Fruit fly (Drosophila melanogaster) whole organism, embryonic: ENCODE measurements around the gene sti.

Experiments used
- Abd-B ChIP-seq: fragments of 200-800 bp; sonication (Bioruptor generic); optimal IDR thresholded peaks from 2 replicates; lab custom pipeline; 2018; ENCODE audit warnings: missing biosample characterization, mild to moderate bottlenecking, missing genetic modification characterization, moderate library complexity
- BEAF-32 ChIP-seq: fragments of 200-800 bp; sonication (Bioruptor generic); optimal IDR thresholded peaks from 3 replicates; lab custom pipeline; 2017; ENCODE audit warnings: missing biosample characterization, missing genetic modification characterization, mild to moderate bottlenecking, moderate library complexity, missing genetic modification reagents
- CG11696 ChIP-seq: fragments of 200-800 bp; sonication (Bioruptor generic); IDR thresholded peaks from 2 replicates; pipeline ENCODE4 v1.3.6; 2022; ENCODE audit warnings: missing biosample characterization, missing genetic modification characterization
- CG12299 ChIP-seq: fragments of 200-800 bp; sonication (Bioruptor generic); optimal IDR thresholded peaks from 2 replicates; lab custom pipeline; 2018; ENCODE audit warnings: missing biosample characterization, mild to moderate bottlenecking, missing genetic modification characterization
- CG14667 ChIP-seq: fragments of 200-800 bp; sonication (Bioruptor generic); IDR thresholded peaks from 2 replicates; pipeline ENCODE4 v1.3.6; 2022; ENCODE audit warnings: missing biosample characterization, missing genetic modification characterization
- CG14710 ChIP-seq: fragments of 200-800 bp; sonication (Bioruptor generic); optimal IDR thresholded peaks from 3 replicates; lab custom pipeline; 2019; ENCODE audit warnings: missing biosample characterization, mild to moderate bottlenecking, missing genetic modification characterization, moderate library complexity
- CG15514 ChIP-seq: fragments of 200-800 bp; sonication (Bioruptor generic); optimal IDR thresholded peaks from 3 replicates; lab custom pipeline; 2017; ENCODE audit warnings: missing biosample characterization, missing genetic modification characterization, mild to moderate bottlenecking, moderate library complexity, missing genetic modification reagents
- CG1603 ChIP-seq: fragments of 200-800 bp; sonication (Bioruptor generic); optimal IDR thresholded peaks from 2 replicates; lab custom pipeline; 2019; ENCODE audit warnings: missing biosample characterization, mild to moderate bottlenecking, missing genetic modification characterization, moderate library complexity
- CG17361 ChIP-seq: fragments of 200-800 bp; sonication (Bioruptor generic); IDR thresholded peaks from 3 replicates; pipeline ENCODE4 v1.3.6; 2022; ENCODE audit warnings: missing biosample characterization, missing genetic modification characterization
- CG17802 ChIP-seq: fragments of 200-800 bp; sonication (Bioruptor generic); optimal IDR thresholded peaks from 2 replicates; lab custom pipeline; 2018; ENCODE audit warnings: missing biosample characterization, mild to moderate bottlenecking, missing genetic modification characterization, moderate library complexity
- CG2116 ChIP-seq: fragments of 200-800 bp; sonication (Bioruptor generic); optimal IDR thresholded peaks from 3 replicates; lab custom pipeline; 2018; ENCODE audit warnings: missing biosample characterization, mild to moderate bottlenecking, missing genetic modification characterization
- CG2202 ChIP-seq: fragments of 200-800 bp; sonication (Bioruptor generic); optimal IDR thresholded peaks from 2 replicates; lab custom pipeline; 2018; ENCODE audit warnings: missing biosample characterization, mild to moderate bottlenecking, missing genetic modification characterization
- CG2678 ChIP-seq: fragments of 200-800 bp; sonication (Bioruptor generic); optimal IDR thresholded peaks from 3 replicates; lab custom pipeline; 2019; ENCODE audit warnings: missing biosample characterization, mild to moderate bottlenecking, missing genetic modification characterization, moderate library complexity
- CG30431 ChIP-seq: fragments of 200-800 bp; sonication (Bioruptor generic); optimal IDR thresholded peaks from 2 replicates; lab custom pipeline; 2017; ENCODE audit warnings: missing biosample characterization, missing genetic modification characterization
- CG32532 ChIP-seq: fragments of 200-800 bp; sonication (Bioruptor generic); IDR thresholded peaks from 2 replicates; pipeline ENCODE4 v1.3.6; 2022; ENCODE audit warnings: missing biosample characterization, missing genetic modification characterization
- CG34224 ChIP-seq: fragments of 200-800 bp; sonication (Bioruptor generic); IDR thresholded peaks from 3 replicates; pipeline ENCODE4 v1.3.6; 2022; ENCODE audit warnings: missing biosample characterization, missing genetic modification characterization; ENCODE audit not compliant: partially characterized antibody
- CG34422 ChIP-seq: fragments of 200-800 bp; sonication (Bioruptor generic); IDR thresholded peaks from 3 replicates; pipeline ENCODE4 v1.3.6; 2022; ENCODE audit warnings: missing biosample characterization, missing genetic modification characterization
- CG3847 ChIP-seq: fragments of 200-800 bp; sonication (Bioruptor generic); IDR thresholded peaks from 2 replicates; pipeline ENCODE4 v1.3.6; 2022; ENCODE audit warnings: missing biosample characterization, missing genetic modification characterization
- CHES-1-like ChIP-seq: fragments of 200-800 bp; sonication (Bioruptor generic); optimal IDR thresholded peaks from 2 replicates; lab custom pipeline; 2016; ENCODE audit warnings: missing biosample characterization, missing genetic modification characterization
- CTCF ChIP-seq: fragments of 200-800 bp; sonication (Bioruptor generic); optimal IDR thresholded peaks from 2 replicates; lab custom pipeline; 2017; ENCODE audit warnings: missing biosample characterization, mild to moderate bottlenecking, missing genetic modification characterization, moderate library complexity
- Camta ChIP-seq: fragments of 200-800 bp; sonication (Bioruptor generic); optimal IDR thresholded peaks from 2 replicates; lab custom pipeline; 2016; ENCODE audit warnings: missing biosample characterization, missing genetic modification characterization
- CoRest ChIP-seq: fragments of 200-800 bp; sonication (Bioruptor generic); optimal IDR thresholded peaks from 3 replicates; lab custom pipeline; 2018; ENCODE audit warnings: missing biosample characterization, mild to moderate bottlenecking, missing genetic modification characterization, moderate library complexity
- Dp ChIP-seq: fragments of 200-800 bp; sonication (Bioruptor generic); optimal IDR thresholded peaks from 2 replicates; lab custom pipeline; 2018; ENCODE audit warnings: missing biosample characterization, mild to moderate bottlenecking, missing genetic modification characterization, moderate library complexity
- E2f2 ChIP-seq: fragments of 200-800 bp; sonication (Bioruptor generic); IDR thresholded peaks from 2 replicates; pipeline ENCODE4 v1.3.6; 2022; ENCODE audit warnings: missing biosample characterization, missing genetic modification characterization
- ERR ChIP-seq: fragments of 200-800 bp; sonication (Bioruptor generic); optimal IDR thresholded peaks from 2 replicates; lab custom pipeline; 2016; ENCODE audit warnings: missing biosample characterization, missing genetic modification characterization
- Ets65A ChIP-seq: fragments of 200-800 bp; sonication (Bioruptor generic); peaks from one replicate; lab custom pipeline; 2016; ENCODE audit warnings: missing biosample characterization, missing genetic modification characterization
- MBD-R2 ChIP-seq: fragments of 200-800 bp; sonication (Bioruptor generic); IDR thresholded peaks from 2 replicates; pipeline ENCODE4 v1.3.6; 2022; ENCODE audit warnings: missing biosample characterization, missing genetic modification characterization
- Oli ChIP-seq: fragments of 200-800 bp; sonication (Bioruptor generic); optimal IDR thresholded peaks from 2 replicates; lab custom pipeline; 2018; ENCODE audit warnings: missing biosample characterization, mild to moderate bottlenecking, missing genetic modification characterization, moderate library complexity
- Scr ChIP-seq: fragments of 200-800 bp; sonication (Bioruptor generic); IDR thresholded peaks from 2 replicates; pipeline ENCODE4 v1.3.6; 2022; ENCODE audit warnings: missing biosample characterization, missing genetic modification characterization; ENCODE audit not compliant: partially characterized antibody
- Sin3A ChIP-seq: fragments of >200 bp; optimal IDR thresholded peaks from 2 replicates; lab custom pipeline; 2018
- Ssrp ChIP-seq: fragments of 200-800 bp; sonication (Bioruptor generic); optimal IDR thresholded peaks from 2 replicates; lab custom pipeline; 2018; ENCODE audit warnings: missing biosample characterization, mild to moderate bottlenecking, missing genetic modification characterization, moderate library complexity
- YL-1 ChIP-seq: fragments of 200-800 bp; sonication (Bioruptor generic); optimal IDR thresholded peaks from 3 replicates; lab custom pipeline; 2017; ENCODE audit warnings: missing biosample characterization, mild to moderate bottlenecking, missing genetic modification characterization
- amos ChIP-seq: fragments of 200-800 bp; sonication (Bioruptor generic); IDR thresholded peaks from 2 replicates; pipeline ENCODE4 v1.3.6; 2022; ENCODE audit warnings: missing biosample characterization, missing genetic modification characterization; ENCODE audit not compliant: partially characterized antibody
- caup ChIP-seq: fragments of 200-800 bp; sonication (Bioruptor generic); optimal IDR thresholded peaks from 3 replicates; lab custom pipeline; 2017; ENCODE audit warnings: missing biosample characterization, mild to moderate bottlenecking, missing genetic modification characterization, moderate library complexity; ENCODE audit not compliant: severe bottlenecking
- chif ChIP-seq, 2 experiments: fragments of 200-800 bp; sonication (Bioruptor generic); optimal IDR thresholded peaks; 3 replicates each; lab custom pipeline; 2016; ENCODE audit warnings: missing biosample characterization in 2 of 2, missing genetic modification characterization in 2 of 2
- ci ChIP-seq: fragments of 200-800 bp; sonication (Bioruptor generic); IDR thresholded peaks from 3 replicates; pipeline ENCODE4 v1.3.6; 2022; ENCODE audit warnings: missing biosample characterization, missing genetic modification characterization
- ems ChIP-seq: fragments of 200-800 bp; sonication (Bioruptor generic); optimal IDR thresholded peaks from 3 replicates; lab custom pipeline; 2016; ENCODE audit warnings: missing biosample characterization, missing genetic modification characterization
- ewg ChIP-seq: fragments of 200-800 bp; sonication (Bioruptor generic); optimal IDR thresholded peaks from 3 replicates; lab custom pipeline; 2017; ENCODE audit warnings: mild to moderate bottlenecking, missing biosample characterization, missing genetic modification reagents, missing genetic modification characterization
- gfzf ChIP-seq: fragments of 200-800 bp; sonication (Bioruptor generic); optimal IDR thresholded peaks from 2 replicates; lab custom pipeline; 2016; ENCODE audit warnings: missing biosample characterization, mild to moderate bottlenecking, missing genetic modification characterization, moderate library complexity
- grau ChIP-seq: fragments of 200-800 bp; optimal IDR thresholded peaks from 3 replicates; lab custom pipeline; 2019; ENCODE audit warnings: missing biosample characterization, mild to moderate bottlenecking, missing genetic modification characterization, moderate library complexity
- hb ChIP-seq: fragments of 200-800 bp; sonication (Bioruptor generic); IDR thresholded peaks from 3 replicates; pipeline ENCODE4 v1.3.6; 2022; ENCODE audit warnings: missing biosample characterization, missing genetic modification characterization; ENCODE audit not compliant: partially characterized antibody
- mam ChIP-seq: fragments of 200-800 bp; sonication (Bioruptor generic); optimal IDR thresholded peaks from 3 replicates; lab custom pipeline; 2016; ENCODE audit warnings: missing biosample characterization, missing genetic modification characterization
- nmo ChIP-seq: fragments of 200-800 bp; sonication (Bioruptor generic); optimal IDR thresholded peaks from 2 replicates; lab custom pipeline; 2018; ENCODE audit warnings: missing biosample characterization, mild to moderate bottlenecking, missing genetic modification characterization, moderate library complexity
- phol ChIP-seq: fragments of 200-800 bp; sonication (Bioruptor generic); optimal IDR thresholded peaks from 3 replicates; lab custom pipeline; 2018; ENCODE audit warnings: missing biosample characterization, mild to moderate bottlenecking, missing genetic modification characterization, moderate library complexity
- pzg ChIP-seq: fragments of 200-800 bp; sonication (Bioruptor generic); optimal IDR thresholded peaks from 3 replicates; lab custom pipeline; 2018; ENCODE audit warnings: missing biosample characterization, mild to moderate bottlenecking, missing genetic modification characterization, moderate library complexity
- scrt ChIP-seq: fragments of 200-800 bp; sonication (Bioruptor generic); optimal IDR thresholded peaks from 2 replicates; lab custom pipeline; 2018; ENCODE audit warnings: missing biosample characterization, mild to moderate bottlenecking, missing genetic modification characterization, moderate library complexity
- sens ChIP-seq: fragments of 200-800 bp; sonication (Bioruptor generic); peaks from one replicate; lab custom pipeline; 2016; ENCODE audit warnings: missing biosample characterization, missing genetic modification characterization
- seq ChIP-seq: fragments of 200-800 bp; sonication (Bioruptor generic); IDR thresholded peaks from 2 replicates; pipeline ENCODE4 v1.3.6; 2022; ENCODE audit warnings: missing biosample characterization, missing genetic modification characterization
- slbo ChIP-seq: fragments of 200-800 bp; sonication (Bioruptor generic); IDR thresholded peaks from 2 replicates; pipeline ENCODE4 v1.3.6; 2022; ENCODE audit warnings: missing biosample characterization, missing genetic modification characterization
- twi ChIP-seq: fragments of 200-800 bp; optimal IDR thresholded peaks from 2 replicates; lab custom pipeline; 2019; ENCODE audit warnings: missing biosample characterization, mild to moderate bottlenecking, missing genetic modification characterization, moderate library complexity

sti gene

dm6 chr3L:12530044-12530443 is 15.4 kb upstream of the sti start, which contains the start of gene nst (continued):
- TF ChIP-seq CG32532 (GFP tag; lab: Robert Waterston, UW) (peak; percentile 15; the same call in 1 of the 2 replicates), Camta (GFP tag; lab: Kevin White, UChicago) (no peak), CHES-1-like (GFP tag; lab: Kevin White, UChicago) (peak; percentile 6), CTCF (GFP tag; lab: Kevin White, UChicago) (peak; percentile 29), nmo (GFP tag; lab: Kevin White, UChicago) (peak; percentile 12), twi (peak; percentile 51), phol (tag; lab: Kevin White, UChicago) (peak; percentile 21), CG30431 (GFP tag; lab: Kevin White, UChicago) (no peak), mam (GFP tag; lab: Kevin White, UChicago) (peak; percentile 7), sens (GFP tag; lab: Kevin White, UChicago) (peak; percentile 68), amos (GFP tag; lab: Robert Waterston, UW) (peak; percentile 38; the same call in 1 of the 2 replicates), CG2116 (peak; percentile 32), Sin3A (lab: Kevin White, UChicago) (peak; percentile 9), pzg (peak; percentile 67), Ssrp (tag; lab: Kevin White, UChicago) (no peak), YL-1 (GFP tag; lab: Kevin White, UChicago) (peak; percentile 32), chif (GFP tag; optimal IDR thresholded peaks at IDR 0.05; lab: Kevin White, UChicago) (peak in 1 of 2 experiments; percentile 18), E2f2 (GFP tag; lab: Robert Waterston, UW) (peak; percentile 83), CG17802 (tag; lab: Kevin White, UChicago) (peak; percentile 2), ERR (peak; percentile 14), grau (tag; lab: Kevin White, UChicago) (peak; percentile 16), Ets65A (GFP tag; lab: Kevin White, UChicago) (peak; percentile 60), CG14710 (tag; lab: Kevin White, UChicago) (peak; percentile 30), Abd-B (GFP tag; lab: Kevin White, UChicago) (peak; percentile 30), CG14667 (no peak), CG17361 (0 out of 3 replicates have a peak, but pooled peaks have one; percentile 13), seq (GFP tag; lab: Robert Waterston, UW) (peak; percentile 27; the same call in 1 of the 2 replicates), ems (GFP tag; lab: Kevin White, UChicago) (no peak), CG12299 (no peak), slbo (0 out of 2 replicates have a peak, but pooled peaks have one; percentile 20), ewg (GFP tag; lab: Kevin White, UChicago) (peak; percentile 70), CG15514 (peak; percentile 69), Oli (tag; lab: Kevin White, UChicago) (no peak), CG11696 (GFP tag; lab: Robert Waterston, UW) (peak; percentile 94), CG2678 (tag; lab: Kevin White, UChicago) (peak; percentile 1), MBD-R2 (GFP tag; lab: Robert Waterston, UW) (peak; percentile 89), CG2202 (tag; lab: Kevin White, UChicago) (no peak), Dp (GFP tag; lab: Kevin White, UChicago) (peak; percentile 70), caup (GFP tag; lab: Kevin White, UChicago) (peak; percentile 1), CG3847 (GFP tag; lab: Robert Waterston, UW) (peak; percentile 48; the same call in 1 of the 2 replicates), CG34224 (GFP tag; lab: Robert Waterston, UW) (0 out of 3 replicates have a peak, but pooled peaks have one; percentile 6), gfzf (GFP tag; lab: Kevin White, UChicago) (peak; percentile 80), CG34422 (GFP tag; lab: Robert Waterston, UW) (peak; percentile 43; the same call in 1 of the 3 replicates), ci (GFP tag; lab: Robert Waterston, UW) (peak; percentile 16; the same call in 1 of the 3 replicates), Scr (peak; percentile 40), CG1603 (tag; lab: Kevin White, UChicago) (peak; percentile 61), scrt (GFP tag; lab: Kevin White, UChicago) (no peak), BEAF-32 (peak; percentile 24), CoRest (tag; lab: Kevin White, UChicago) (peak; percentile 17), hb (no peak)
